Worm (Caenorhabditis elegans) whole organism, young adult: ENCODE results near the gene F55E10.1.

Source experiments
- C06A6.2 ChIP-seq: fragments of 200-800 bp; sonication (Bioruptor generic); conservative IDR thresholded peaks from 2 replicates; pipeline ENCODE4 v1.3.6; 2022; ENCODE audit warnings: missing genetic modification characterization, missing compliant biosample characterization
- F23B12.7 ChIP-seq: sonication (generic microtip); optimal IDR thresholded peaks from 2 replicates; lab custom pipeline; 2017; ENCODE audit warnings: missing genetic modification characterization, mild to moderate bottlenecking, missing compliant biosample characterization, antibody characterized with exemption, moderate library complexity; ENCODE audit not compliant: insufficient read depth
- F49E8.2 ChIP-seq: sonication (generic microtip); optimal IDR thresholded peaks from 3 replicates; lab custom pipeline; 2017; ENCODE audit warnings: missing genetic modification characterization, mild to moderate bottlenecking, missing compliant biosample characterization, antibody characterized with exemption, moderate library complexity; ENCODE audit not compliant: insufficient read depth
- K12H6.12 ChIP-seq: fragments of 200-800 bp; sonication (Bioruptor generic); optimal IDR thresholded peaks from 2 replicates; lab custom pipeline; 2018; ENCODE audit warnings: mild to moderate bottlenecking, missing genetic modification characterization, missing compliant biosample characterization
- Y53G8AR.9 ChIP-seq: fragments of 200-800 bp; sonication (Bioruptor generic); conservative IDR thresholded peaks from 2 replicates; pipeline ENCODE4 v1.3.6; 2022; ENCODE audit warnings: missing genetic modification reagents, missing genetic modification characterization, missing compliant biosample characterization
- atf-7 ChIP-seq: sonication (generic microtip); optimal IDR thresholded peaks from 2 replicates; lab custom pipeline; 2017; ENCODE audit warnings: mild to moderate bottlenecking, missing genetic modification characterization, missing compliant biosample characterization
- attf-5 ChIP-seq: fragments of 200-800 bp; sonication (Bioruptor generic); optimal IDR thresholded peaks from 2 replicates; lab custom pipeline; 2018; ENCODE audit warnings: mild to moderate bottlenecking, missing genetic modification characterization, missing compliant biosample characterization
- bed-1 ChIP-seq: fragments of 200-800 bp; sonication (Bioruptor generic); IDR thresholded peaks from 2 replicates; pipeline ENCODE4 v1.3.6; 2022; ENCODE audit warnings: missing genetic modification reagents, missing genetic modification characterization, missing compliant biosample characterization
- ccch-3 ChIP-seq: fragments of 200-800 bp; sonication (Bioruptor generic); optimal IDR thresholded peaks from 2 replicates; lab custom pipeline; 2018; ENCODE audit warnings: mild to moderate bottlenecking, missing genetic modification characterization, missing compliant biosample characterization
- cebp-1 ChIP-seq, 2 experiments: fragments of 200-800 bp in 1 of 2; sonication (Bioruptor generic) in 1 of 2; sonication (generic microtip) in 1 of 2; IDR thresholded peaks in 1 of 2; optimal IDR thresholded peaks in 1 of 2; 2 replicates each; pipeline versions ENCODE4 v1.3.6 to Lab custom; 2017 to 2022; ENCODE audit warnings: missing compliant biosample characterization in 2 of 2, missing genetic modification characterization in 2 of 2, mild to moderate bottlenecking in 1 of 2, missing genetic modification reagents in 1 of 2, moderate library complexity in 1 of 2
- ceh-27 ChIP-seq: fragments of 200-800 bp; sonication (Bioruptor generic); optimal IDR thresholded peaks from 2 replicates; lab custom pipeline; 2018; ENCODE audit warnings: mild to moderate bottlenecking, missing genetic modification characterization, moderate library complexity, missing compliant biosample characterization
- ceh-79 ChIP-seq: sonication (generic microtip); optimal IDR thresholded peaks from 2 replicates; lab custom pipeline; 2017; ENCODE audit warnings: mild to moderate bottlenecking, missing genetic modification characterization, missing compliant biosample characterization
- dpff-1 ChIP-seq: sonication (generic microtip); optimal IDR thresholded peaks from 2 replicates; lab custom pipeline; 2017; ENCODE audit warnings: mild to moderate bottlenecking, missing genetic modification characterization, missing compliant biosample characterization
- dpl-1 ChIP-seq: fragments of 150-350 bp; optimal IDR thresholded peaks from 2 replicates; lab custom pipeline; 2014; ENCODE audit warnings: missing biosample characterization, missing genetic modification reagents, missing genetic modification characterization
- ekl-4 ChIP-seq: fragments of 200-800 bp; sonication (Bioruptor generic); IDR thresholded peaks from 2 replicates; pipeline ENCODE4 v1.3.6; 2022; ENCODE audit warnings: missing genetic modification reagents, missing genetic modification characterization, missing compliant biosample characterization
- fkh-3 ChIP-seq: sonication (generic microtip); optimal IDR thresholded peaks from 2 replicates; lab custom pipeline; 2016; ENCODE audit warnings: mild to moderate bottlenecking, missing genetic modification characterization, missing compliant biosample characterization
- hlh-12 ChIP-seq: sonication (generic microtip); optimal IDR thresholded peaks from 2 replicates; lab custom pipeline; 2016; ENCODE audit warnings: missing genetic modification characterization, missing compliant biosample characterization
- hmg-1.2 ChIP-seq: fragments of 200-800 bp; sonication (Bioruptor generic); IDR thresholded peaks from 2 replicates; pipeline ENCODE4 v1.3.6; 2022; ENCODE audit warnings: missing genetic modification reagents, missing genetic modification characterization, missing compliant biosample characterization
- hmg-20 ChIP-seq: fragments of 200-800 bp; sonication (Bioruptor generic); IDR thresholded peaks from 2 replicates; pipeline ENCODE4 v1.3.6; 2022; ENCODE audit warnings: missing genetic modification reagents, missing genetic modification characterization, missing compliant biosample characterization
- let-607 ChIP-seq, 2 experiments: fragments of 200-800 bp in 1 of 2; sonication (Bioruptor generic) in 1 of 2; sonication (generic microtip) in 1 of 2; optimal IDR thresholded peaks; 2 replicates each; lab custom pipeline; 2016 to 2018; ENCODE audit warnings: mild to moderate bottlenecking in 2 of 2, missing compliant biosample characterization in 2 of 2, missing genetic modification characterization in 2 of 2, moderate library complexity in 2 of 2, missing genotype in 1 of 2
- lin-26 ChIP-seq: fragments of 200-800 bp; sonication (Bioruptor generic); IDR thresholded peaks from 2 replicates; pipeline ENCODE4 v1.3.6; 2022; ENCODE audit warnings: missing genetic modification reagents, missing genetic modification characterization, missing compliant biosample characterization
- lin-35 ChIP-seq, 3 experiments: fragments of 150-350 bp in 2 of 3; sonication (generic microtip) in 1 of 3; optimal IDR thresholded peaks; 2 replicates each; lab custom pipeline; 2014 to 2018; ENCODE audit warnings: missing biosample characterization in 3 of 3, missing genetic modification characterization in 3 of 3, missing genetic modification reagents in 3 of 3
- lir-1 ChIP-seq: fragments of 200-800 bp; sonication (Bioruptor generic); conservative IDR thresholded peaks from 2 replicates; pipeline ENCODE4 v1.3.6; 2022; ENCODE audit warnings: missing genetic modification reagents, missing genetic modification characterization, missing compliant biosample characterization
- lsl-1 ChIP-seq: fragments of 200-800 bp; sonication (Bioruptor generic); optimal IDR thresholded peaks from 2 replicates; lab custom pipeline; 2018; ENCODE audit warnings: mild to moderate bottlenecking, missing genetic modification characterization, moderate library complexity, missing compliant biosample characterization
- mcd-1 ChIP-seq: fragments of 200-800 bp; sonication (Bioruptor generic); IDR thresholded peaks from 2 replicates; pipeline ENCODE4 v1.3.6; 2022; ENCODE audit warnings: missing genetic modification reagents, missing genetic modification characterization, missing compliant biosample characterization
- mxl-1 ChIP-seq: sonication (generic microtip); optimal IDR thresholded peaks from 2 replicates; lab custom pipeline; 2016; ENCODE audit warnings: missing genetic modification characterization, missing compliant biosample characterization
- nfya-1 ChIP-seq: sonication (generic microtip); optimal IDR thresholded peaks from 2 replicates; lab custom pipeline; 2017; ENCODE audit warnings: antibody characterized with exemption, missing compliant biosample characterization, missing genetic modification characterization, borderline replicate concordance; ENCODE audit not compliant: insufficient read depth
- nfyb-1 ChIP-seq: fragments of 200-800 bp; sonication (Bioruptor generic); IDR thresholded peaks from 2 replicates; pipeline ENCODE4 v1.3.6; 2022; ENCODE audit warnings: missing genetic modification reagents, missing genetic modification characterization, missing compliant biosample characterization
- nhr-120 ChIP-seq: fragments of 200-800 bp; sonication (Bioruptor generic); IDR thresholded peaks from 2 replicates; pipeline ENCODE4 v1.3.6; 2022; ENCODE audit warnings: missing genetic modification characterization, missing compliant biosample characterization
- nhr-80 ChIP-seq: sonication (generic microtip); optimal IDR thresholded peaks from 2 replicates; lab custom pipeline; 2016; ENCODE audit warnings: missing genetic modification characterization, missing compliant biosample characterization
- pha-4 ChIP-seq: fragments of 150-350 bp; sonication (generic microtip); optimal IDR thresholded peaks from 2 replicates; lab custom pipeline; 2014; ENCODE audit warnings: missing biosample characterization, missing genetic modification reagents, missing genetic modification characterization
- rec-8 ChIP-seq, 2 experiments: sonication (generic microtip); optimal IDR thresholded peaks; 2 replicates each; lab custom pipeline; 2016; ENCODE audit warnings: mild to moderate bottlenecking in 2 of 2, missing genetic modification characterization in 2 of 2, missing genetic modification reagents in 2 of 2, missing genotype in 2 of 2, missing biosample characterization in 1 of 2, missing compliant biosample characterization in 1 of 2, moderate library complexity in 1 of 2
- snpc-3.4 ChIP-seq: sonication (generic microtip); optimal IDR thresholded peaks from 2 replicates; lab custom pipeline; 2017; ENCODE audit warnings: missing genetic modification characterization, mild to moderate bottlenecking, missing compliant biosample characterization, antibody characterized with exemption, moderate library complexity, missing genotype, missing genetic modification reagents
- snpc-4 ChIP-seq, 5 experiments: fragments of 150-350 bp in 1 of 5; sonication (generic microtip) in 4 of 5; optimal IDR thresholded peaks; 2 replicates each; lab custom pipeline; 2014 to 2018; ENCODE audit warnings: missing genetic modification characterization in 5 of 5, missing biosample characterization in 3 of 5, antibody characterized with exemption in 2 of 5, mild to moderate bottlenecking in 2 of 5, missing compliant biosample characterization in 2 of 5, missing genotype in 2 of 5, moderate library complexity in 2 of 5, missing genetic modification reagents in 1 of 5
- tbp1 ChIP-seq: fragments of 200-800 bp; sonication (Bioruptor generic); optimal IDR thresholded peaks from 2 replicates; lab custom pipeline; 2018; ENCODE audit warnings: mild to moderate bottlenecking, missing genetic modification characterization, missing compliant biosample characterization
- tlf-1 ChIP-seq: fragments of 200-800 bp; sonication (Bioruptor generic); optimal IDR thresholded peaks from 2 replicates; lab custom pipeline; 2018; ENCODE audit warnings: mild to moderate bottlenecking, missing genetic modification characterization, missing compliant biosample characterization
- ztf-18 ChIP-seq: sonication (generic microtip); optimal IDR thresholded peaks from 2 replicates; lab custom pipeline; 2016; ENCODE audit warnings: missing genotype, mild to moderate bottlenecking, missing genetic modification characterization, missing compliant biosample characterization
- ztf-25 ChIP-seq: fragments of 200-800 bp; sonication (Bioruptor generic); IDR thresholded peaks from 2 replicates; pipeline ENCODE4 v1.3.6; 2022; ENCODE audit warnings: missing genetic modification reagents, missing genetic modification characterization, missing compliant biosample characterization
- ztf-6 ChIP-seq: fragments of 200-800 bp; sonication (Bioruptor generic); IDR thresholded peaks from 2 replicates; pipeline ENCODE4 v1.3.6; 2022; ENCODE audit warnings: missing genetic modification reagents, missing genetic modification characterization, missing compliant biosample characterization

Gene F55E10.1

ce11 chrX:8368210-8368609 is 26.4 kb downstream of the F55E10.1 start (continued):
- TF ChIP-seq hmg-20 (GFP tag; lab: Robert Waterston, UW): peak; percentile 35; the same call in 1 of the 2 replicates
- peak; percentile 53 for TF ChIP-seq K12H6.12 (tag; lab: Kevin White, UChicago)
- TF ChIP-seq snpc-4 (GFP tag; optimal IDR thresholded peaks at IDR 0.05; lab: Kevin White, UChicago): no peak
- TF ChIP-seq snpc-4 (tag; optimal IDR thresholded peaks at IDR 0.05; lab: Kevin White, UChicago): peak in 1 of 4 experiments; percentile 48
- peak; percentile 46 for TF ChIP-seq hmg-1.2 (GFP tag; lab: Robert Waterston, UW)
- TF ChIP-seq mcd-1 (GFP tag; lab: Robert Waterston, UW): no peak; the same call in 1 of the 2 replicates
- peak; percentile 58 for TF ChIP-seq attf-5 (GFP tag; lab: Kevin White, UChicago)
- no peak for TF ChIP-seq pha-4
- peak; percentile 93 for TF ChIP-seq ztf-18 (tag; lab: Kevin White, UChicago)
- no peak for TF ChIP-seq tbp1
- peak; percentile 46; the same call in 1 of the 2 replicates for TF ChIP-seq lir-1 (GFP tag; lab: Robert Waterston, UW)
- no peak for TF ChIP-seq dpl-1
- TF ChIP-seq nfya-1: no peak
- no peak for TF ChIP-seq fkh-3 (tag; lab: Kevin White, UChicago)
- peak in 1 of 2 experiments; percentile 28 for TF ChIP-seq let-607 (tag; optimal IDR thresholded peaks at IDR 0.05; lab: Kevin White, UChicago)
- peak; percentile 8 for TF ChIP-seq tlf-1 (GFP tag; lab: Kevin White, UChicago)
- peak; percentile 44 for TF ChIP-seq atf-7
- TF ChIP-seq rec-8 (tag; optimal IDR thresholded peaks at IDR 0.05; lab: Kevin White, UChicago): no peak
- no peak for TF ChIP-seq nfyb-1
- no peak for TF ChIP-seq nhr-120 (GFP tag; lab: Robert Waterston, UW)
- TF ChIP-seq ceh-27 (GFP tag; lab: Kevin White, UChicago): peak; percentile 34
- peak; percentile 29 for TF ChIP-seq F23B12.7 (tag; lab: Kevin White, UChicago)
- TF ChIP-seq lin-26 (GFP tag; lab: Robert Waterston, UW): no peak
- no peak for TF ChIP-seq snpc-3.4 (tag; lab: Kevin White, UChicago)
- TF ChIP-seq lin-35 (GFP tag; optimal IDR thresholded peaks at IDR 0.05; lab: Kevin White, UChicago): peak in 1 of 3 experiments; percentile 74

- no peak for TF ChIP-seq Y53G8AR.9 (GFP tag; lab: Robert Waterston, UW)
- TF ChIP-seq F49E8.2 (tag; lab: Kevin White, UChicago): no peak
- no peak for TF ChIP-seq ekl-4
- no peak for TF ChIP-seq ztf-25 (GFP tag; lab: Robert Waterston, UW)
- TF ChIP-seq lsl-1 (GFP tag; lab: Kevin White, UChicago): no peak
- TF ChIP-seq dpff-1 (tag; lab: Kevin White, UChicago): no peak
Measured at ce11 chrX:8371906-8372305, 30.1 kb downstream of the F55E10.1 start, which contains the start of gene nep-15. TSS of gene nep-15 (plus strand) at chrX:8372206.

ce11 chrX:8378312-8378711 is 36.5 kb downstream of the F55E10.1 start, which contains the start of gene tbc-18:
TSS of gene tbc-18 (plus strand) at chrX:8378557.
- TF ChIP-seq lin-35 (GFP tag; optimal IDR thresholded peaks at IDR 0.05; lab: Kevin White, UChicago): peak in 1 of 3 experiments; percentile 2
- TF ChIP-seq tbp1: peak; percentile 5
- TF ChIP-seq snpc-4 (GFP tag; optimal IDR thresholded peaks at IDR 0.05; lab: Kevin White, UChicago): no peak
- no peak for TF ChIP-seq snpc-4 (tag; optimal IDR thresholded peaks at IDR 0.05; lab: Kevin White, UChicago)
- no peak for TF ChIP-seq ztf-6 (GFP tag; lab: Robert Waterston, UW)
- TF ChIP-seq nhr-80 (tag; lab: Kevin White, UChicago): peak; percentile 12
- no peak for TF ChIP-seq hlh-12
- peak; percentile 21 for TF ChIP-seq K12H6.12 (tag; lab: Kevin White, UChicago)
- TF ChIP-seq mxl-1 (tag; lab: Kevin White, UChicago): no peak
- no peak for TF ChIP-seq bed-1
- no peak for TF ChIP-seq ekl-4
- TF ChIP-seq ccch-3 (GFP tag; lab: Kevin White, UChicago): no peak
- TF ChIP-seq cebp-1 (GFP tag; IDR thresholded peaks at IDR 0.05; lab: Robert Waterston, UW): no peak
- TF ChIP-seq cebp-1 (tag; optimal IDR thresholded peaks at IDR 0.05; lab: Kevin White, UChicago): peak; percentile 54
- no peak for TF ChIP-seq ceh-79
- no peak for TF ChIP-seq C06A6.2 (GFP tag; lab: Robert Waterston, UW)
